Fruit fly (Drosophila melanogaster) whole organism, embryonic: ENCODE measurements around the gene Nak.

Source experiments
- CG10565 ChIP-seq: fragments of 200-800 bp; sonication (Bioruptor generic); optimal IDR thresholded peaks from 3 replicates; lab custom pipeline; 2016; ENCODE audit warnings: missing biosample characterization, mild to moderate bottlenecking, missing genetic modification characterization
- CG12236 ChIP-seq: fragments of 200-800 bp; sonication (Bioruptor generic); optimal IDR thresholded peaks from 2 replicates; lab custom pipeline; 2016; ENCODE audit warnings: missing biosample characterization, missing genetic modification characterization
- CG1233 ChIP-seq: fragments of 200-800 bp; sonication (Bioruptor generic); optimal IDR thresholded peaks from 4 replicates; lab custom pipeline; 2018; ENCODE audit warnings: missing biosample characterization, mild to moderate bottlenecking, missing genetic modification characterization
- CG12942 ChIP-seq: fragments of 200-800 bp; sonication (Bioruptor generic); optimal IDR thresholded peaks from 3 replicates; lab custom pipeline; 2016; ENCODE audit warnings: missing biosample characterization, missing genetic modification characterization
- CG13296 ChIP-seq: fragments of 200-800 bp; sonication (Bioruptor generic); optimal IDR thresholded peaks from 3 replicates; lab custom pipeline; 2018; ENCODE audit warnings: missing biosample characterization, mild to moderate bottlenecking, missing genetic modification characterization
- CG14441 ChIP-seq: fragments of 200-800 bp; sonication (Bioruptor generic); IDR thresholded peaks from 2 replicates; pipeline ENCODE4 v1.3.6; 2022; ENCODE audit warnings: missing biosample characterization, missing genetic modification characterization
- CG14667 ChIP-seq: fragments of 200-800 bp; sonication (Bioruptor generic); IDR thresholded peaks from 2 replicates; pipeline ENCODE4 v1.3.6; 2022; ENCODE audit warnings: missing biosample characterization, missing genetic modification characterization
- CG1647 ChIP-seq: fragments of 200-800 bp; sonication (Bioruptor generic); optimal IDR thresholded peaks from 3 replicates; lab custom pipeline; 2016; ENCODE audit warnings: missing biosample characterization, missing genetic modification characterization
- CG16779 ChIP-seq: fragments of 200-800 bp; sonication (Bioruptor generic); IDR thresholded peaks from 2 replicates; pipeline ENCODE4 v1.3.6; 2022; ENCODE audit warnings: missing biosample characterization, missing genetic modification characterization
- CG1792 ChIP-seq: fragments of 200-800 bp; sonication (Bioruptor generic); optimal IDR thresholded peaks from 2 replicates; lab custom pipeline; 2016; ENCODE audit warnings: missing biosample characterization, missing genetic modification characterization
- CG4730 ChIP-seq: fragments of 200-800 bp; sonication (Bioruptor generic); IDR thresholded peaks from 2 replicates; pipeline ENCODE4 v1.3.6; 2022; ENCODE audit warnings: missing biosample characterization, missing genetic modification characterization
- CG4820 ChIP-seq: fragments of 200-800 bp; sonication (Bioruptor generic); optimal IDR thresholded peaks from 3 replicates; lab custom pipeline; 2016; ENCODE audit warnings: missing biosample characterization, missing genetic modification characterization
- CG5180 ChIP-seq: fragments of 200-800 bp; sonication (Bioruptor generic); optimal IDR thresholded peaks from 3 replicates; lab custom pipeline; 2017; ENCODE audit warnings: missing biosample characterization, missing genetic modification characterization, mild to moderate bottlenecking, moderate library complexity, missing genetic modification reagents
- CG7372 ChIP-seq: fragments of 200-800 bp; sonication (Bioruptor generic); IDR thresholded peaks from 2 replicates; pipeline ENCODE4 v1.3.6; 2022; ENCODE audit warnings: missing biosample characterization, missing genetic modification characterization
- CG9609 ChIP-seq: fragments of 200-800 bp; sonication (Bioruptor generic); optimal IDR thresholded peaks from 3 replicates; lab custom pipeline; 2016; ENCODE audit warnings: missing biosample characterization, missing genetic modification characterization
- CG9727 ChIP-seq: fragments of 200-800 bp; sonication (Bioruptor generic); optimal IDR thresholded peaks from 3 replicates; lab custom pipeline; 2017; ENCODE audit warnings: missing biosample characterization, mild to moderate bottlenecking, missing genetic modification characterization
- Doc3 ChIP-seq: fragments of 200-800 bp; sonication (Bioruptor generic); IDR thresholded peaks from 3 replicates; pipeline ENCODE4 v1.3.6; 2022; ENCODE audit warnings: missing biosample characterization, missing genetic modification characterization; ENCODE audit not compliant: partially characterized antibody
- E2f2 ChIP-seq: fragments of 200-800 bp; sonication (Bioruptor generic); IDR thresholded peaks from 2 replicates; pipeline ENCODE4 v1.3.6; 2022; ENCODE audit warnings: missing biosample characterization, missing genetic modification characterization
- H15 ChIP-seq: fragments of 200-800 bp; sonication (Bioruptor generic); IDR thresholded peaks from 3 replicates; pipeline ENCODE4 v1.3.6; 2022; ENCODE audit warnings: missing biosample characterization, missing genetic modification characterization
- HmgZ ChIP-seq: fragments of 200-800 bp; sonication (Bioruptor generic); optimal IDR thresholded peaks from 2 replicates; lab custom pipeline; 2018; ENCODE audit warnings: missing biosample characterization, mild to moderate bottlenecking, missing genetic modification characterization
- Hr78 ChIP-seq, 2 experiments: fragments of 200-800 bp in 1 of 2; fragments of >200 bp in 1 of 2; sonication (Bioruptor generic) in 1 of 2; optimal IDR thresholded peaks; 2 replicates each; lab custom pipeline; 2017 to 2019; ENCODE audit warnings: missing biosample characterization in 2 of 2, missing genetic modification characterization in 2 of 2, mild to moderate bottlenecking in 1 of 2, moderate library complexity in 1 of 2
- Lim3 ChIP-seq: fragments of 200-800 bp; sonication (Bioruptor generic); IDR thresholded peaks from 2 replicates; pipeline ENCODE4 v1.3.6; 2022; ENCODE audit warnings: missing biosample characterization, missing genetic modification characterization
- Nf-YB ChIP-seq: fragments of 200-800 bp; sonication (Bioruptor generic); optimal IDR thresholded peaks from 3 replicates; lab custom pipeline; 2019; ENCODE audit warnings: missing biosample characterization, mild to moderate bottlenecking, missing genetic modification characterization, moderate library complexity
- Nf-YC ChIP-seq: fragments of 200-800 bp; optimal IDR thresholded peaks from 3 replicates; lab custom pipeline; 2019; ENCODE audit warnings: missing biosample characterization, mild to moderate bottlenecking, missing genetic modification characterization, moderate library complexity
- Ptx1 ChIP-seq: fragments of 200-800 bp; sonication (Bioruptor generic); IDR thresholded peaks from 2 replicates; pipeline ENCODE4 v1.3.6; 2022; ENCODE audit warnings: missing biosample characterization, missing genetic modification characterization
- Scr ChIP-seq: fragments of 200-800 bp; sonication (Bioruptor generic); IDR thresholded peaks from 2 replicates; pipeline ENCODE4 v1.3.6; 2022; ENCODE audit warnings: missing biosample characterization, missing genetic modification characterization; ENCODE audit not compliant: partially characterized antibody
- Six4 ChIP-seq: fragments of 200-800 bp; sonication (Bioruptor generic); optimal IDR thresholded peaks from 2 replicates; lab custom pipeline; 2016; ENCODE audit warnings: missing biosample characterization, missing genetic modification characterization
- Trl ChIP-seq, 3 experiments: fragments of >200 bp in 2 of 3; fragments of 200-800 bp in 1 of 3; sonication (Bioruptor generic) in 1 of 3; optimal IDR thresholded peaks; 2 replicates in 1 of 3; 3 replicates in 2 of 3; lab custom pipeline; 2016 to 2017; ENCODE audit warnings: missing biosample characterization in 1 of 3, missing genetic modification characterization in 1 of 3
- ara ChIP-seq: fragments of 200-800 bp; sonication (Bioruptor generic); IDR thresholded peaks from 2 replicates; pipeline ENCODE4 v1.3.6; 2022; ENCODE audit warnings: missing biosample characterization, missing genetic modification characterization
- bsh ChIP-seq, 2 experiments: fragments of 200-800 bp; sonication (Bioruptor generic); optimal IDR thresholded peaks; 2 replicates each; lab custom pipeline; 2017 to 2018; ENCODE audit warnings: mild to moderate bottlenecking in 2 of 2, missing biosample characterization in 2 of 2, missing genetic modification characterization in 2 of 2, moderate library complexity in 1 of 2
- cas ChIP-seq: fragments of 200-800 bp; sonication (Bioruptor generic); IDR thresholded peaks from 2 replicates; pipeline ENCODE4 v1.3.6; 2022; ENCODE audit warnings: missing biosample characterization, missing genetic modification characterization
- cato ChIP-seq: fragments of 200-800 bp; sonication (Bioruptor generic); optimal IDR thresholded peaks from 2 replicates; lab custom pipeline; 2016; ENCODE audit warnings: missing biosample characterization, missing genetic modification characterization, borderline replicate concordance
- disco-r ChIP-seq: fragments of 200-800 bp; sonication (Bioruptor generic); optimal IDR thresholded peaks from 2 replicates; lab custom pipeline; 2016; ENCODE audit warnings: missing biosample characterization, missing genetic modification characterization
- dpn ChIP-seq, 2 experiments: fragments of 200-800 bp; sonication (Bioruptor generic); optimal IDR thresholded peaks; 3 replicates each; lab custom pipeline; 2016; ENCODE audit warnings: missing biosample characterization in 2 of 2, missing genetic modification characterization in 2 of 2
- gcm2 ChIP-seq: fragments of 200-800 bp; sonication (Bioruptor generic); optimal IDR thresholded peaks from 2 replicates; lab custom pipeline; 2016; ENCODE audit warnings: missing biosample characterization, missing genetic modification characterization
- grn ChIP-seq: fragments of 200-800 bp; sonication (Bioruptor generic); optimal IDR thresholded peaks from 3 replicates; lab custom pipeline; 2017; ENCODE audit warnings: missing biosample characterization, missing genetic modification characterization
- nerfin-1 ChIP-seq: fragments of 200-800 bp; sonication (Bioruptor generic); optimal IDR thresholded peaks from 3 replicates; lab custom pipeline; 2019; ENCODE audit warnings: missing biosample characterization, mild to moderate bottlenecking, missing genetic modification characterization, moderate library complexity
- onecut ChIP-seq: fragments of 200-800 bp; sonication (Bioruptor generic); IDR thresholded peaks from 2 replicates; pipeline ENCODE4 v1.3.6; 2022; ENCODE audit warnings: missing biosample characterization, missing genetic modification characterization
- pfk ChIP-seq: fragments of 200-800 bp; sonication (Bioruptor generic); optimal IDR thresholded peaks from 2 replicates; lab custom pipeline; 2018; ENCODE audit warnings: missing biosample characterization, mild to moderate bottlenecking, missing genetic modification characterization, moderate library complexity
- sens ChIP-seq: fragments of 200-800 bp; sonication (Bioruptor generic); peaks from one replicate; lab custom pipeline; 2016; ENCODE audit warnings: missing biosample characterization, missing genetic modification characterization
- sob ChIP-seq: fragments of 200-800 bp; sonication (Bioruptor generic); IDR thresholded peaks from 2 replicates; pipeline ENCODE4 v1.3.6; 2022; ENCODE audit warnings: missing biosample characterization, missing genetic modification characterization
- sqz ChIP-seq: fragments of 200-800 bp; sonication (Bioruptor generic); optimal IDR thresholded peaks from 3 replicates; lab custom pipeline; 2018; ENCODE audit warnings: missing biosample characterization, mild to moderate bottlenecking, missing genetic modification characterization
- toy ChIP-seq: fragments of 200-800 bp; sonication (Bioruptor generic); IDR thresholded peaks from 2 replicates; pipeline ENCODE4 v1.3.6; 2022; ENCODE audit warnings: missing biosample characterization, missing genetic modification characterization
- unc-4 ChIP-seq: fragments of 200-800 bp; sonication (Bioruptor generic); IDR thresholded peaks from 2 replicates; pipeline ENCODE4 v1.3.6; 2022; ENCODE audit warnings: missing biosample characterization, missing genetic modification characterization; ENCODE audit not compliant: partially characterized antibody
- zfh1 ChIP-seq: fragments of 200-800 bp; sonication (Bioruptor generic); IDR thresholded peaks from 3 replicates; pipeline ENCODE4 v1.3.6; 2022; ENCODE audit warnings: missing biosample characterization, missing genetic modification characterization

The Nak gene

dm6 chr2L:18987078-18987895 lies 18.7 kb upstream of the Nak start, which contains the start of the genes Swip-1 and EMC5 (continued):
- TF ChIP-seq onecut (GFP tag; lab: Robert Waterston, UW), result no peak
- TF ChIP-seq zfh1 (GFP tag; lab: Robert Waterston, UW), result peak; percentile 60
- TF ChIP-seq CG1792 (GFP tag; lab: Kevin White, UChicago), result no peak
- TF ChIP-seq sens (GFP tag; lab: Kevin White, UChicago), result peak; percentile 55
- TF ChIP-seq Doc3 (GFP tag; lab: Robert Waterston, UW), result peak; percentile 45; the same call in 1 of the 3 replicates
- TF ChIP-seq CG5180 (GFP tag; lab: Kevin White, UChicago), result no peak
- TF ChIP-seq Nf-YB, result no peak
- TF ChIP-seq CG12236 (GFP tag; lab: Kevin White, UChicago), result no peak
- peak in 1 of 2 experiments; percentile 54 for TF ChIP-seq bsh (GFP tag; optimal IDR thresholded peaks at IDR 0.05; lab: Kevin White, UChicago)
- TF ChIP-seq Lim3 (GFP tag; lab: Robert Waterston, UW), result no peak
- no peak; the same call in 1 of the 2 replicates for TF ChIP-seq ara
- 0 out of 2 replicates have a peak, but pooled peaks have one; percentile 26 for TF ChIP-seq CG14667 (GFP tag; lab: Robert Waterston, UW)
- peak; percentile 42 for TF ChIP-seq nerfin-1 (tag; lab: Kevin White, UChicago)
- TF ChIP-seq E2f2, result peak; percentile 69
- TF ChIP-seq Nf-YC (tag; lab: Kevin White, UChicago), result peak; percentile 78
- TF ChIP-seq CG10565 (GFP tag; lab: Kevin White, UChicago), result no peak
- peak in 1 of 2 experiments; percentile 53 for TF ChIP-seq dpn (GFP tag; optimal IDR thresholded peaks at IDR 0.05; lab: Kevin White, UChicago)
- TF ChIP-seq H15 (GFP tag; lab: Robert Waterston, UW), result no peak
- no peak for TF ChIP-seq CG16779 (GFP tag; lab: Robert Waterston, UW)
- TF ChIP-seq CG13296, result peak; percentile 49
- TF ChIP-seq CG1233 (GFP tag; lab: Kevin White, UChicago), result peak; percentile 58
- peak; percentile 82 for TF ChIP-seq Ptx1 (GFP tag; lab: Robert Waterston, UW)
- peak; percentile 31 for TF ChIP-seq Six4 (GFP tag; lab: Kevin White, UChicago)
- TF ChIP-seq CG1647 (GFP tag; lab: Kevin White, UChicago), result no peak
- no peak for TF ChIP-seq CG9609 (GFP tag; lab: Kevin White, UChicago)
- TF ChIP-seq CG12942 (GFP tag; lab: Kevin White, UChicago), result peak; percentile 50
- TF ChIP-seq Trl (optimal IDR thresholded peaks at IDR 0.05; lab: Kevin White, UChicago), result no peak
- TF ChIP-seq Trl (GFP tag; optimal IDR thresholded peaks at IDR 0.05; lab: Kevin White, UChicago), result peak; percentile 1
- peak; percentile 70 for TF ChIP-seq CG9727 (GFP tag; lab: Kevin White, UChicago)
- no peak for TF ChIP-seq grn (GFP tag; lab: Kevin White, UChicago)
- TF ChIP-seq gcm2 (GFP tag; lab: Kevin White, UChicago), result no peak
- no peak for TF ChIP-seq pfk (GFP tag; lab: Kevin White, UChicago)
- peak; percentile 43 for TF ChIP-seq CG4820
- TF ChIP-seq cato (GFP tag; lab: Kevin White, UChicago), result peak; percentile 26
- TF ChIP-seq CG14441, result peak; percentile 19; the same call in 1 of the 2 replicates
- no peak for TF ChIP-seq toy (GFP tag; lab: Robert Waterston, UW)
- TF ChIP-seq cas (GFP tag; lab: Robert Waterston, UW), result 0 out of 2 replicates have a peak, but pooled peaks have one; percentile 5
- peak; percentile 39; the same call in 1 of the 2 replicates for TF ChIP-seq CG4730 (GFP tag; lab: Robert Waterston, UW)
- TF ChIP-seq sob (GFP tag; lab: Robert Waterston, UW), result peak; percentile 71
- no peak for TF ChIP-seq disco-r (GFP tag; lab: Kevin White, UChicago)
- peak; percentile 28 for TF ChIP-seq HmgZ
- TF ChIP-seq Hr78 (GFP tag; optimal IDR thresholded peaks at IDR 0.05; lab: Kevin White, UChicago), result peak in 1 of 2 experiments; percentile 15
- peak; percentile 38 for TF ChIP-seq sqz
- TF ChIP-seq unc-4 (GFP tag; lab: Robert Waterston, UW), result peak; percentile 58; the same call in 1 of the 2 replicates
- peak; percentile 71 for TF ChIP-seq Scr (GFP tag; lab: Robert Waterston, UW)
- TF ChIP-seq CG7372 (GFP tag; lab: Robert Waterston, UW), result no peak
- TF ChIP-seq, all 482 proteins: peak for 261
